Worm (Caenorhabditis elegans) whole organism, L1 larva: ENCODE data around the gene sra-35.

Experiments used
- aly-2 ChIP-seq: fragments of 150-350 bp; optimal IDR thresholded peaks from 2 replicates; lab custom pipeline; 2014; ENCODE audit warnings: missing biosample characterization, missing genetic modification characterization
- grh-1 ChIP-seq: fragments of 200-800 bp; sonication (Bioruptor generic); IDR thresholded peaks from 2 replicates; pipeline ENCODE4 v1.3.6; 2022; ENCODE audit warnings: missing genetic modification reagents, missing genetic modification characterization, missing compliant biosample characterization
- jun-1 ChIP-seq: fragments of 150-350 bp; optimal IDR thresholded peaks from 2 replicates; lab custom pipeline; 2014; ENCODE audit warnings: missing biosample characterization, missing genetic modification reagents, missing genetic modification characterization
- mdl-1 ChIP-seq, 2 experiments: fragments of 150-350 bp; optimal IDR thresholded peaks; 2 replicates each; lab custom pipeline; 2014 to 2017; ENCODE audit warnings: missing biosample characterization in 2 of 2, missing genetic modification characterization in 2 of 2, inconsistent platforms in 1 of 2
- mep-1 ChIP-seq: fragments of 150-350 bp; optimal IDR thresholded peaks from 2 replicates; lab custom pipeline; 2014; ENCODE audit warnings: missing biosample characterization, missing genetic modification characterization
- nhr-11 ChIP-seq: fragments of 150-350 bp; optimal IDR thresholded peaks from 2 replicates; lab custom pipeline; 2014; ENCODE audit warnings: missing biosample characterization, missing genetic modification characterization
- nhr-19 ChIP-seq: fragments of 200-800 bp; sonication (Bioruptor generic); conservative IDR thresholded peaks from 2 replicates; pipeline ENCODE4 v1.3.6; 2022; ENCODE audit warnings: missing genetic modification characterization, missing compliant biosample characterization
- nhr-76 ChIP-seq: sonication (generic microtip); optimal IDR thresholded peaks from 2 replicates; lab custom pipeline; 2017; ENCODE audit warnings: missing biosample characterization, missing genetic modification characterization
- nhr-77 ChIP-seq: fragments of 150-350 bp; optimal IDR thresholded peaks from 2 replicates; lab custom pipeline; 2014; ENCODE audit warnings: missing biosample characterization, missing genetic modification characterization
- skn-1 ChIP-seq: fragments of 150-350 bp; optimal IDR thresholded peaks from 2 replicates; lab custom pipeline; 2014; ENCODE audit warnings: missing biosample characterization, missing genetic modification characterization
- unc-62 ChIP-seq: fragments of 150-350 bp; optimal IDR thresholded peaks from 2 replicates; lab custom pipeline; 2014; ENCODE audit warnings: missing biosample characterization, missing genetic modification reagents, missing genetic modification characterization
- unc-86 ChIP-seq: sonication (generic microtip); optimal IDR thresholded peaks from 2 replicates; lab custom pipeline; 2016; ENCODE audit warnings: missing genetic modification characterization, missing compliant biosample characterization
- zip-4 ChIP-seq: fragments of 200-800 bp; sonication (Bioruptor generic); optimal IDR thresholded peaks from 2 replicates; lab custom pipeline; 2018; ENCODE audit warnings: mild to moderate bottlenecking, missing genetic modification characterization, moderate library complexity, missing compliant biosample characterization

DNA sequence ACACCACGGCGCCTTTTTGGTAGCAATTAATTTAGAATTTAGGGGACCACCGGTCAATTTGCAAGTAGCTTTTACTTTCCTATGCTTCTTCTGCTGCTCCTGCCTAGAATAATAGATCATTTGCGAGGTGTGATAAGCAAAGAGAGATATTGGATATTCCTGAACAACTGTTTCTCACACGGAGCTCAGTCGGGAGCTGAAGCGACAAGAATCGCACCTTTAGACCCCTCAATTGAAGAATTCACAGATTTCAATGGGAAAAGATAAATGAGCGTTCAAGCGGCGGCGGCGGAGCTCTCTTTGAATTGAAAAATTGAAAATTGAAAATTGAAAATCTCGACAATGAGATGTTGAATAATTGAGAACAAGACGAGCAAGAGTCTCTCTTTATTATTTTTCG lies 44.9 kb upstream of the sra-35 start:
- TF ChIP-seq nhr-77 (tag; lab: Kevin White, UChicago) = no peak
- no peak for TF ChIP-seq nhr-19
- TF ChIP-seq grh-1 (GFP tag; lab: Robert Waterston, UW) = no peak
- no peak for TF ChIP-seq jun-1 (tag; lab: Kevin White, UChicago)
- TF ChIP-seq nhr-76 (tag; lab: Kevin White, UChicago) = no peak
- no peak for TF ChIP-seq unc-62 (GFP tag; lab: Kevin White, UChicago)
- no peak for TF ChIP-seq unc-86 (tag; lab: Kevin White, UChicago)
- TF ChIP-seq nhr-11 (tag; lab: Kevin White, UChicago) = no peak
- no peak for TF ChIP-seq mep-1 (tag; lab: Kevin White, UChicago)
- TF ChIP-seq skn-1 = no peak
- no peak for TF ChIP-seq mdl-1 (tag; optimal IDR thresholded peaks at IDR 0.05; lab: Kevin White, UChicago)
- TF ChIP-seq aly-2 = no peak
- no peak for TF ChIP-seq zip-4 (GFP tag; lab: Kevin White, UChicago)
